Fruit fly (Drosophila melanogaster) whole organism, wandering third instar larva: ENCODE data around the gene CG31463.

Experiments
- Dfd ChIP-seq: fragments of >200 bp; optimal IDR thresholded peaks from 2 replicates; lab custom pipeline; 2017; ENCODE audit warnings: missing biosample characterization, missing genetic modification characterization
- Hr83 ChIP-seq: fragments of 200-300 bp; sonication (Bioruptor generic); optimal IDR thresholded peaks from 2 replicates; lab custom pipeline; 2016; ENCODE audit warnings: missing biosample characterization, mild to moderate bottlenecking, missing genetic modification characterization, moderate library complexity; ENCODE audit not compliant: poor library complexity, severe bottlenecking
- Mio ChIP-seq: sonication (Bioruptor generic); optimal IDR thresholded peaks from 2 replicates; lab custom pipeline; 2016; ENCODE audit warnings: missing biosample characterization, missing genetic modification characterization
- Myc ChIP-seq: fragments of >200 bp; optimal IDR thresholded peaks from 2 replicates; lab custom pipeline; 2017
- OdsH ChIP-seq: fragments of 200-800 bp; sonication (Bioruptor generic); optimal IDR thresholded peaks from 2 replicates; lab custom pipeline; 2016; ENCODE audit warnings: missing biosample characterization, mild to moderate bottlenecking, missing genetic modification characterization
- Vsx2 ChIP-seq: fragments of 200-300, 225-300 bp; sonication (Bioruptor generic); optimal IDR thresholded peaks from 2 replicates; lab custom pipeline; 2018; ENCODE audit warnings: missing biosample characterization, missing genetic modification characterization; ENCODE audit not compliant: partially characterized antibody
- br ChIP-seq: fragments of 200-800 bp; sonication (Bioruptor generic); optimal IDR thresholded peaks from 2 replicates; lab custom pipeline; 2016; ENCODE audit warnings: missing biosample characterization, missing genetic modification characterization
- dmrt93B ChIP-seq: fragments of 200-800 bp; sonication (Bioruptor generic); optimal IDR thresholded peaks from 2 replicates; lab custom pipeline; 2018; ENCODE audit warnings: missing biosample characterization, mild to moderate bottlenecking, missing genetic modification characterization
- ey ChIP-seq: fragments of 200-800 bp; sonication (Bioruptor generic); optimal IDR thresholded peaks from 2 replicates; lab custom pipeline; 2016; ENCODE audit warnings: missing biosample characterization, missing genetic modification characterization
- pan ChIP-seq: fragments of >200 bp; optimal IDR thresholded peaks from 2 replicates; lab custom pipeline; 2017
- psq ChIP-seq: fragments of 200-800 bp; sonication (Bioruptor generic); optimal IDR thresholded peaks from 3 replicates; lab custom pipeline; 2017; ENCODE audit warnings: missing biosample characterization, mild to moderate bottlenecking, missing genetic modification characterization, moderate library complexity
- rgr ChIP-seq: fragments of 200-800 bp; sonication (Bioruptor generic); optimal IDR thresholded peaks from 3 replicates; lab custom pipeline; 2016; ENCODE audit warnings: missing biosample characterization, mild to moderate bottlenecking, missing genetic modification characterization
- sv ChIP-seq: fragments of 200-800 bp; sonication (Bioruptor generic); optimal IDR thresholded peaks from 3 replicates; lab custom pipeline; 2016; ENCODE audit warnings: missing biosample characterization, missing genetic modification characterization

DNA sequence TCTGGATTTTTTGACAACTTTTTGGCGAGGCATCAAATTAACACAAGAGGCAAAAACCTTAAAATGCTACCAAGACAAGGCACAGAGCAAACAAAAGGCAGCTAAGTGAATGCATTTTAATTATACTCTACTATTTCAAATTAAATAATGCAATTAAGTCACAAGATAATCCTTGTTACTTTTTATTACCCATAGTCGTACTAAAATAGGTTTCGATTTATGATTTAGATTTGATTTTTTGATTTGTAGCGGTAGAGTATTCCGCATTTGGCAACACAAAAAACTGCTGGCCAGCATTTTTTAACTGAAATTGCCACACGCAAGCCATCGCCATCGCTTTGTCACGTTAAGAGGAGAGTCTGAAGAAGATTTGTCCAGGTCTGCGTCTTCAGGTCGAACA lies 9.4 kb upstream of the CG31463 start:
- TF ChIP-seq Myc (lab: Kevin White, UChicago) (no peak), br (peak; percentile 24), OdsH (GFP tag; lab: Kevin White, UChicago) (peak; percentile 27), dmrt93B (GFP tag; lab: Kevin White, UChicago) (no peak), Dfd (GFP tag; lab: Kevin White, UChicago) (no peak), Mio (no peak), pan (no peak), rgr (GFP tag; lab: Kevin White, UChicago) (peak; percentile 46), Hr83 (GFP tag; lab: Kevin White, UChicago) (no peak), sv (GFP tag; lab: Kevin White, UChicago) (no peak), ey (GFP tag; lab: Kevin White, UChicago) (peak; percentile 48), psq (GFP tag; lab: Kevin White, UChicago) (peak; percentile 4), Vsx2 (GFP tag; lab: Kevin White, UChicago) (no peak)
